Fruit fly (Drosophila melanogaster) whole organism, embryonic: ENCODE measurements around the gene Svil.
A peak's percentile ranks its signal among the peaks of the same experiment; 100 is the strongest.

Experiments used
- Adf1 ChIP-seq: fragments of 200-800 bp; sonication (Bioruptor generic); IDR thresholded peaks from 2 replicates; pipeline ENCODE4 v1.3.6; 2022; ENCODE audit warnings: missing biosample characterization, missing genetic modification characterization
- Aef1 ChIP-seq: fragments of 200-800 bp; sonication (Bioruptor generic); IDR thresholded peaks from 3 replicates; pipeline ENCODE4 v1.3.6; 2022; ENCODE audit warnings: missing biosample characterization, missing genetic modification characterization
- B-H1 ChIP-seq: fragments of 200-800 bp; sonication (Bioruptor generic); IDR thresholded peaks from 3 replicates; pipeline ENCODE4 v1.3.6; 2022; ENCODE audit warnings: missing biosample characterization, missing genetic modification characterization
- BEAF-32 ChIP-seq: fragments of 200-800 bp; sonication (Bioruptor generic); optimal IDR thresholded peaks from 3 replicates; lab custom pipeline; 2017; ENCODE audit warnings: missing biosample characterization, missing genetic modification characterization, mild to moderate bottlenecking, moderate library complexity, missing genetic modification reagents
- BtbVII ChIP-seq: fragments of 200-800 bp; sonication (Bioruptor generic); optimal IDR thresholded peaks from 3 replicates; lab custom pipeline; 2017; ENCODE audit warnings: missing biosample characterization, mild to moderate bottlenecking, missing genetic modification characterization
- CG10366 ChIP-seq: fragments of 200-800 bp; sonication (Bioruptor generic); IDR thresholded peaks from 2 replicates; pipeline ENCODE4 v1.3.6; 2022; ENCODE audit warnings: missing biosample characterization, missing genetic modification characterization
- CG10462 ChIP-seq: fragments of 200-800 bp; sonication (Bioruptor generic); optimal IDR thresholded peaks from 2 replicates; lab custom pipeline; 2016; ENCODE audit warnings: missing biosample characterization, missing genetic modification characterization
- CG11085 ChIP-seq: fragments of 200-800 bp; sonication (Bioruptor generic); IDR thresholded peaks from 2 replicates; pipeline ENCODE4 v1.3.6; 2022; ENCODE audit warnings: missing biosample characterization, missing genetic modification characterization
- CG12155 ChIP-seq: fragments of 200-800 bp; sonication (Bioruptor generic); optimal IDR thresholded peaks from 3 replicates; lab custom pipeline; 2016; ENCODE audit warnings: missing biosample characterization, missing genetic modification characterization
- CG12744 ChIP-seq: fragments of 200-800 bp; sonication (Bioruptor generic); optimal IDR thresholded peaks from 2 replicates; lab custom pipeline; 2016; ENCODE audit warnings: missing biosample characterization, missing genetic modification characterization
- CG13287 ChIP-seq: fragments of 200-800 bp; sonication (Bioruptor generic); IDR thresholded peaks from 2 replicates; pipeline ENCODE4 v1.3.6; 2022; ENCODE audit warnings: missing biosample characterization, missing genetic modification characterization; ENCODE audit not compliant: partially characterized antibody
- CG14860 ChIP-seq: fragments of 200-800 bp; sonication (Bioruptor generic); IDR thresholded peaks from 3 replicates; pipeline ENCODE4 v1.3.6; 2022; ENCODE audit warnings: missing biosample characterization, missing genetic modification characterization; ENCODE audit not compliant: partially characterized antibody
- CG18619 ChIP-seq: fragments of 200-800 bp; sonication (Bioruptor generic); optimal IDR thresholded peaks from 3 replicates; lab custom pipeline; 2017; ENCODE audit warnings: missing biosample characterization, mild to moderate bottlenecking, missing genetic modification characterization
- CG4360 ChIP-seq: fragments of 200-800 bp; sonication (Bioruptor generic); IDR thresholded peaks from 2 replicates; pipeline ENCODE4 v1.3.6; 2022; ENCODE audit warnings: missing biosample characterization, missing genetic modification characterization
- CG4617 ChIP-seq: fragments of 200-800 bp; sonication (Bioruptor generic); optimal IDR thresholded peaks from 3 replicates; lab custom pipeline; 2016; ENCODE audit warnings: missing biosample characterization, missing genetic modification characterization, borderline replicate concordance
- CG6654 ChIP-seq: fragments of 200-800 bp; sonication (Bioruptor generic); optimal IDR thresholded peaks from 2 replicates; lab custom pipeline; 2017; ENCODE audit warnings: missing biosample characterization, mild to moderate bottlenecking, missing genetic modification characterization
- CG6689 ChIP-seq: fragments of 200-800 bp; sonication (Bioruptor generic); IDR thresholded peaks from 2 replicates; pipeline ENCODE4 v1.3.6; 2022; ENCODE audit warnings: missing biosample characterization, missing genetic modification characterization
- CG6791 ChIP-seq: fragments of 200-800 bp; sonication (Bioruptor generic); IDR thresholded peaks from 3 replicates; pipeline ENCODE4 v1.3.6; 2022; ENCODE audit warnings: missing biosample characterization, missing genetic modification characterization; ENCODE audit not compliant: partially characterized antibody
- CG6854 ChIP-seq: fragments of 200-800 bp; sonication (Bioruptor generic); optimal IDR thresholded peaks from 3 replicates; lab custom pipeline; 2017; ENCODE audit warnings: missing biosample characterization, mild to moderate bottlenecking, missing genetic modification characterization
- CG9876 ChIP-seq: fragments of 200-800 bp; sonication (Bioruptor generic); optimal IDR thresholded peaks from 2 replicates; lab custom pipeline; 2016; ENCODE audit warnings: missing biosample characterization, missing genetic modification characterization
- Deaf1 ChIP-seq: fragments of 200-800 bp; optimal IDR thresholded peaks from 3 replicates; lab custom pipeline; 2019; ENCODE audit warnings: missing biosample characterization, mild to moderate bottlenecking, missing genetic modification characterization, moderate library complexity
- Dfd ChIP-seq, 2 experiments: fragments of >200 bp; optimal IDR thresholded peaks; 2 replicates each; lab custom pipeline; 2017; ENCODE audit warnings: missing biosample characterization in 2 of 2, missing genetic modification characterization in 2 of 2
- Ets97D ChIP-seq: fragments of 200-800 bp; sonication (Bioruptor generic); optimal IDR thresholded peaks from 3 replicates; lab custom pipeline; 2016; ENCODE audit warnings: missing biosample characterization, missing genetic modification characterization
- Gsc ChIP-seq: fragments of 200-800 bp; sonication (Bioruptor generic); IDR thresholded peaks from 2 replicates; pipeline ENCODE4 v1.3.6; 2022; ENCODE audit warnings: missing biosample characterization, missing genetic modification characterization
- H2.0 ChIP-seq: fragments of 200-800 bp; sonication (Bioruptor generic); IDR thresholded peaks from 2 replicates; pipeline ENCODE4 v1.3.6; 2022; ENCODE audit warnings: missing biosample characterization, missing genetic modification characterization
- HLH3B ChIP-seq: fragments of 200-800 bp; sonication (Bioruptor generic); IDR thresholded peaks from 2 replicates; pipeline ENCODE4 v1.3.6; 2022; ENCODE audit warnings: missing biosample characterization, missing genetic modification characterization
- HmgD ChIP-seq: fragments of 200-800 bp; sonication (Bioruptor generic); optimal IDR thresholded peaks from 3 replicates; lab custom pipeline; 2016; ENCODE audit warnings: missing biosample characterization, missing genetic modification characterization
- Hr39 ChIP-seq: fragments of >200 bp; optimal IDR thresholded peaks from 2 replicates; lab custom pipeline; 2017
- Hr78 ChIP-seq, 2 experiments: fragments of 200-800 bp in 1 of 2; fragments of >200 bp in 1 of 2; sonication (Bioruptor generic) in 1 of 2; optimal IDR thresholded peaks; 2 replicates each; lab custom pipeline; 2017 to 2019; ENCODE audit warnings: missing biosample characterization in 2 of 2, missing genetic modification characterization in 2 of 2, mild to moderate bottlenecking in 1 of 2, moderate library complexity in 1 of 2
- Mes4 ChIP-seq: fragments of 200-800 bp; sonication (Bioruptor generic); optimal IDR thresholded peaks from 2 replicates; lab custom pipeline; 2016; ENCODE audit warnings: missing biosample characterization, missing genetic modification characterization
- Myb ChIP-seq: fragments of 200-800 bp; sonication (Bioruptor generic); optimal IDR thresholded peaks from 2 replicates; lab custom pipeline; 2016; ENCODE audit warnings: missing biosample characterization, missing genetic modification characterization
- Poxn ChIP-seq: fragments of 200-800 bp; sonication (Bioruptor generic); IDR thresholded peaks from 2 replicates; pipeline ENCODE4 v1.3.6; 2022; ENCODE audit warnings: missing biosample characterization, missing genetic modification characterization
- Ravus ChIP-seq: fragments of 200-800 bp; sonication (Bioruptor generic); IDR thresholded peaks from 2 replicates; pipeline ENCODE4 v1.3.6; 2022; ENCODE audit warnings: missing biosample characterization, missing genetic modification characterization
- al ChIP-seq: fragments of 200-800 bp; sonication (Bioruptor generic); IDR thresholded peaks from 2 replicates; pipeline ENCODE4 v1.3.6; 2022; ENCODE audit warnings: missing biosample characterization, missing genetic modification characterization
- cas ChIP-seq: fragments of 200-800 bp; sonication (Bioruptor generic); IDR thresholded peaks from 2 replicates; pipeline ENCODE4 v1.3.6; 2022; ENCODE audit warnings: missing biosample characterization, missing genetic modification characterization
- caup ChIP-seq: fragments of 200-800 bp; sonication (Bioruptor generic); optimal IDR thresholded peaks from 3 replicates; lab custom pipeline; 2017; ENCODE audit warnings: missing biosample characterization, mild to moderate bottlenecking, missing genetic modification characterization, moderate library complexity; ENCODE audit not compliant: severe bottlenecking
- cg ChIP-seq: fragments of 200-800 bp; sonication (Bioruptor generic); optimal IDR thresholded peaks from 3 replicates; lab custom pipeline; 2019; ENCODE audit warnings: missing biosample characterization, mild to moderate bottlenecking, missing genetic modification characterization, moderate library complexity
- crol ChIP-seq: fragments of 200-800 bp; sonication (Bioruptor generic); IDR thresholded peaks from 2 replicates; pipeline ENCODE4 v1.3.6; 2022; ENCODE audit warnings: missing biosample characterization, missing genetic modification characterization
- fd3F ChIP-seq: fragments of 200-800 bp; sonication (Bioruptor generic); optimal IDR thresholded peaks from 2 replicates; lab custom pipeline; 2018; ENCODE audit warnings: missing biosample characterization, mild to moderate bottlenecking, missing genetic modification characterization, moderate library complexity
- fu2 ChIP-seq: fragments of 200-800 bp; sonication (Bioruptor generic); optimal IDR thresholded peaks from 2 replicates; lab custom pipeline; 2016; ENCODE audit warnings: missing biosample characterization, missing genetic modification characterization
- gsb-n ChIP-seq: fragments of 200-800 bp; sonication (Bioruptor generic); optimal IDR thresholded peaks from 3 replicates; lab custom pipeline; 2018; ENCODE audit warnings: missing biosample characterization, mild to moderate bottlenecking, missing genetic modification characterization
- hth ChIP-seq: fragments of >200 bp; optimal IDR thresholded peaks from 2 replicates; lab custom pipeline; 2017; ENCODE audit warnings: inconsistent platforms
- insv ChIP-seq, 2 experiments: fragments of 200-800 bp; sonication (Bioruptor generic); optimal IDR thresholded peaks; 3 replicates each; lab custom pipeline; 2016 to 2018; ENCODE audit warnings: missing biosample characterization in 2 of 2, missing genetic modification characterization in 2 of 2
- lmd ChIP-seq: fragments of 200-800 bp; sonication (Bioruptor generic); IDR thresholded peaks from 2 replicates; pipeline ENCODE4 v1.3.6; 2022; ENCODE audit warnings: missing biosample characterization, missing genetic modification characterization
- lola ChIP-seq, 3 experiments: fragments of >200 bp in 2 of 3; fragments of 200-800 bp in 1 of 3; sonication (Bioruptor generic) in 1 of 3; optimal IDR thresholded peaks; 2 replicates each; lab custom pipeline; 2017 to 2019; ENCODE audit warnings: missing biosample characterization in 3 of 3, missing genetic modification characterization in 3 of 3, mild to moderate bottlenecking in 1 of 3, moderate library complexity in 1 of 3
- lov ChIP-seq, 2 experiments: fragments of 200-800 bp in 1 of 2; fragments of >200 bp in 1 of 2; sonication (Bioruptor generic) in 1 of 2; IDR thresholded peaks in 1 of 2; optimal IDR thresholded peaks in 1 of 2; 2 replicates in 1 of 2; 3 replicates in 1 of 2; pipeline versions ENCODE4 v1.3.6 to Lab custom; 2017 to 2022; ENCODE audit warnings: missing biosample characterization in 1 of 2, missing genetic modification characterization in 1 of 2
- mld ChIP-seq: fragments of 200-800 bp; sonication (Bioruptor generic); IDR thresholded peaks from 3 replicates; pipeline ENCODE4 v1.3.6; 2022; ENCODE audit warnings: missing biosample characterization, missing genetic modification characterization; ENCODE audit not compliant: partially characterized antibody
- rib ChIP-seq: fragments of 200-800 bp; sonication (Bioruptor generic); IDR thresholded peaks from 2 replicates; pipeline ENCODE4 v1.3.6; 2022; ENCODE audit warnings: missing biosample characterization, missing genetic modification characterization
- slbo ChIP-seq: fragments of 200-800 bp; sonication (Bioruptor generic); IDR thresholded peaks from 2 replicates; pipeline ENCODE4 v1.3.6; 2022; ENCODE audit warnings: missing biosample characterization, missing genetic modification characterization
- tll ChIP-seq, 2 experiments: fragments of 200-800 bp in 1 of 2; fragments of >200 bp in 1 of 2; sonication (Bioruptor generic) in 1 of 2; optimal IDR thresholded peaks; 2 replicates each; lab custom pipeline; 2017 to 2019; ENCODE audit warnings: missing biosample characterization in 2 of 2, missing genetic modification characterization in 2 of 2, mild to moderate bottlenecking in 1 of 2, moderate library complexity in 1 of 2
- wor ChIP-seq: fragments of 200-800 bp; sonication (Bioruptor generic); IDR thresholded peaks from 2 replicates; pipeline ENCODE4 v1.3.6; 2022; ENCODE audit warnings: missing biosample characterization, missing genetic modification characterization

Gene Svil

DNA sequence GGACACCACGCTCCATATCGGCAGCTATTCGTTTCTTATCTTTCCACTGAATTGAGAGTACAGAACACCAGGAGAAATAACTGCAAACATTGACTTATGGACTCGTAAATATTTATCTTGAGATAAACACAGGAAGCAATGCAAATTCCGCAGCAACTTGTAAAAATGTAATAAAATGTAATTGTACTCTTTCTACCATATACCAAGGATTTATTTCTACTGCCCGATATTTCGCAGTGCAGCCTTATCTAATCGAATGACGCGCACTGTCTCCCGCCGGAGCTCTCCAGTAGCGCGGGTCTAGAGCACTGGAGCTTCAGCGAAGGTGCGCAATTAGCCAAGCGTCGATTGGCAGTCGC is 116.7 kb downstream of the Svil start (continued):
- TF ChIP-seq fd3F (GFP tag; lab: Kevin White, UChicago) (peak; percentile 78), CG6791 (GFP tag; lab: Robert Waterston, UW) (no peak), CG12744 (GFP tag; lab: Kevin White, UChicago) (peak; percentile 60), caup (GFP tag; lab: Kevin White, UChicago) (peak; percentile 88), gsb-n (tag; lab: Kevin White, UChicago) (peak; percentile 25), CG18619 (GFP tag; lab: Kevin White, UChicago) (peak; percentile 65), Aef1 (peak; percentile 93), H2.0 (GFP tag; lab: Robert Waterston, UW) (peak; percentile 82), al (GFP tag; lab: Robert Waterston, UW) (peak; percentile 91), insv (GFP tag; optimal IDR thresholded peaks at IDR 0.05; lab: Kevin White, UChicago) (no peak), HmgD (GFP tag; lab: Kevin White, UChicago) (no peak), CG6689 (peak; percentile 87), crol (peak; percentile 48; the same call in 1 of the 2 replicates), Poxn (GFP tag; lab: Robert Waterston, UW) (peak; percentile 72), B-H1 (GFP tag; lab: Robert Waterston, UW) (peak; percentile 80), tll (GFP tag; optimal IDR thresholded peaks at IDR 0.05; lab: Kevin White, UChicago) (no peak), mld (GFP tag; lab: Robert Waterston, UW) (no peak), CG4617 (peak; percentile 20), Mes4 (no peak), wor (GFP tag; lab: Robert Waterston, UW) (peak; percentile 79), Deaf1 (tag; lab: Kevin White, UChicago) (peak; percentile 70), CG4360 (GFP tag; lab: Robert Waterston, UW) (peak; percentile 29; the same call in 1 of the 2 replicates), CG10366 (GFP tag; lab: Robert Waterston, UW) (peak; percentile 87), rib (GFP tag; lab: Robert Waterston, UW) (peak; percentile 93), lov (optimal IDR thresholded peaks at IDR 0.05; lab: Kevin White, UChicago) (no peak), lov (GFP tag; IDR thresholded peaks at IDR 0.05; lab: Robert Waterston, UW) (peak; percentile 58; the same call in 1 of the 3 replicates), CG10462 (GFP tag; lab: Kevin White, UChicago) (no peak), Gsc (GFP tag; lab: Robert Waterston, UW) (peak; percentile 35; the same call in 1 of the 2 replicates), Hr39 (no peak), Dfd (GFP tag; optimal IDR thresholded peaks at IDR 0.05; lab: Kevin White, UChicago) (no peak), CG13287 (GFP tag; lab: Robert Waterston, UW) (no peak), lmd (peak; percentile 90), fu2 (GFP tag; lab: Kevin White, UChicago) (peak; percentile 42), lola (GFP tag; optimal IDR thresholded peaks at IDR 0.05; lab: Kevin White, UChicago) (peak in 1 of 3 experiments; percentile 56), CG6654 (GFP tag; lab: Kevin White, UChicago) (peak; percentile 60), CG6854 (GFP tag; lab: Kevin White, UChicago) (peak; percentile 86), BtbVII (peak; percentile 92), CG14860 (no peak), cg (GFP tag; lab: Kevin White, UChicago) (no peak), HLH3B (GFP tag; lab: Robert Waterston, UW) (peak; percentile 90), CG11085 (GFP tag; lab: Robert Waterston, UW) (peak; percentile 85), BEAF-32 (GFP tag; lab: Kevin White, UChicago) (no peak), Adf1 (GFP tag; lab: Robert Waterston, UW) (peak; percentile 79), Myb (GFP tag; lab: Kevin White, UChicago) (peak; percentile 62), Hr78 (GFP tag; optimal IDR thresholded peaks at IDR 0.05; lab: Kevin White, UChicago) (peak in 1 of 2 experiments; percentile 42), slbo (GFP tag; lab: Robert Waterston, UW) (peak; percentile 93), Ets97D (GFP tag; lab: Kevin White, UChicago) (peak; percentile 40), cas (GFP tag; lab: Robert Waterston, UW) (peak; percentile 88), hth (lab: Kevin White, UChicago) (no peak), Ravus (peak; percentile 69), CG12155 (peak; percentile 75), CG9876 (no peak)
